Worm (Caenorhabditis elegans) whole organism, early embryonic: ENCODE results near the gene asah-2.

ENCODE experiments used
- ama-1 ChIP-seq: fragments of 150-350 bp; optimal IDR thresholded peaks from 2 replicates; lab custom pipeline; 2014
- flt-1 ChIP-seq: fragments of 200-800 bp; sonication (Bioruptor generic); IDR thresholded peaks from 2 replicates; pipeline ENCODE4 v1.3.6; 2022; ENCODE audit warnings: missing genetic modification characterization, missing compliant biosample characterization
- hmbx-1 ChIP-seq: sonication (generic microtip); optimal IDR thresholded peaks from 2 replicates; lab custom pipeline; 2016; ENCODE audit warnings: mild to moderate bottlenecking, missing genetic modification characterization, missing compliant biosample characterization
- hmg-4 ChIP-seq: fragments of 200-800 bp; sonication (Bioruptor generic); optimal IDR thresholded peaks from 2 replicates; lab custom pipeline; 2018; ENCODE audit warnings: mild to moderate bottlenecking, missing genetic modification characterization, missing compliant biosample characterization
- pes-1 ChIP-seq: fragments of 200-800 bp; sonication (Bioruptor generic); IDR thresholded peaks from 2 replicates; pipeline ENCODE4 v1.3.6; 2022; ENCODE audit warnings: missing genetic modification reagents, missing genetic modification characterization, missing compliant biosample characterization
- scrt-1 ChIP-seq: fragments of 200-800 bp; sonication (Bioruptor generic); IDR thresholded peaks from 2 replicates; pipeline ENCODE4 v1.3.6; 2022; ENCODE audit warnings: missing genetic modification characterization, missing compliant biosample characterization
- sea-1 ChIP-seq: fragments of 200-800 bp; sonication (Bioruptor generic); conservative IDR thresholded peaks from 2 replicates; pipeline ENCODE4 v1.3.6; 2022; ENCODE audit warnings: missing genetic modification characterization, missing compliant biosample characterization
- tbx-37 ChIP-seq: fragments of 200-800 bp; sonication (Bioruptor generic); conservative IDR thresholded peaks from 2 replicates; pipeline ENCODE4 v1.3.6; 2022; ENCODE audit warnings: missing genetic modification reagents, missing genetic modification characterization, missing compliant biosample characterization

DNA sequence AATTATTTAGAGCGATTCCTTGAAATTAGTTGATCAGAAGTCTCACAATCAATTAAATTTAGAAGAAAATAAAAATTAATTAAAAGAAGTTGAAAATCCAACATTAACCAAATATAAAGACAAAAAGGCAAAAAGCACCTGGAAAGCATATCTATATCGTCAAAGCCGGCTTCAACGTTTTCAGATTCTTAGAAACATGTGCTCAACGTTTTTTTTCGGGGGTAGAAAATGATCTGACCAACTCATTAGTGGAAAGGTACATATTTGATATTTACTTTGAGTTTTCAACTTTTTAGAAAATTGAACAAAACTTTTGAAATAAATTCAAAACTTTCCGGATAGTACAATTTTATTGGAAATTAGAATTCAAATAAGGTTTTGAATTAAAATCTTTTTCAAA, 6.6 kb upstream of the asah-2 start:
- no peak for TF ChIP-seq tbx-37
- no peak for TF ChIP-seq flt-1
- no peak for TF ChIP-seq sea-1 (GFP tag; lab: Robert Waterston, UW)
- no peak for TF ChIP-seq pes-1 (GFP tag; lab: Robert Waterston, UW)
- TF ChIP-seq ama-1, result no peak
- no peak for TF ChIP-seq hmbx-1 (tag; lab: Kevin White, UChicago)
- TF ChIP-seq scrt-1 (GFP tag; lab: Robert Waterston, UW), result no peak
- no peak for TF ChIP-seq hmg-4 (GFP tag; lab: Kevin White, UChicago)
